Fruit fly (Drosophila melanogaster): ENCODE data around the gene CG14187.
A peak's percentile ranks its signal among the peaks of the same experiment; 100 is the strongest.

dm6 chr3L:20112797-20113368, at the start of gene CG14187:
- no peak for TF ChIP-seq CG8478 (optimal IDR thresholded peaks at IDR 0.05)
- peak in 1 of 2 experiments; percentile 21 for TF ChIP-seq CTCF (optimal IDR thresholded peaks at IDR 0.05)

Data from S2 (cell line).